Worm (Caenorhabditis elegans) whole organism, L2 larva: ENCODE measurements around the gene prp-3.

Source experiments
- elt-3 ChIP-seq: sonication (generic microtip); optimal IDR thresholded peaks from 2 replicates; lab custom pipeline; 2017; ENCODE audit warnings: missing biosample characterization, missing genetic modification characterization
- unc-62 ChIP-seq: fragments of 150-350 bp; optimal IDR thresholded peaks from 2 replicates; lab custom pipeline; 2014; ENCODE audit warnings: missing biosample characterization, missing genetic modification reagents, missing genetic modification characterization

ce11 chrIII:10446730-10447129 lies 18.9 kb upstream of the prp-3 start, which contains the start of gene H04D03.7:
- no peak for TF ChIP-seq elt-3 (tag; lab: Kevin White, UChicago)
- TF ChIP-seq unc-62 (GFP tag; lab: Kevin White, UChicago), result no peak
